Worm (Caenorhabditis elegans) whole organism, midembryonic: ENCODE data around the gene mtm-3.

Experiments
- T22C8.4 ChIP-seq: fragments of 200-800 bp; sonication (Bioruptor generic); IDR thresholded peaks from 2 replicates; pipeline ENCODE4 v1.3.6; 2022; ENCODE audit warnings: missing genetic modification characterization, missing compliant biosample characterization
- cog-1 ChIP-seq: sonication (generic microtip); optimal IDR thresholded peaks from 2 replicates; lab custom pipeline; 2016; ENCODE audit warnings: missing genetic modification characterization, missing compliant biosample characterization
- flt-1 ChIP-seq: fragments of 200-800 bp; sonication (Bioruptor generic); IDR thresholded peaks from 2 replicates; pipeline ENCODE4 v1.3.6; 2022; ENCODE audit warnings: missing genetic modification characterization, missing compliant biosample characterization
- klf-2 ChIP-seq: fragments of 200-800 bp; sonication (Bioruptor generic); conservative IDR thresholded peaks from 2 replicates; pipeline ENCODE4 v1.3.6; 2022; ENCODE audit warnings: missing genetic modification reagents, missing genetic modification characterization, missing compliant biosample characterization
- med-1 ChIP-seq: sonication (generic microtip); optimal IDR thresholded peaks from 2 replicates; lab custom pipeline; 2017; ENCODE audit warnings: missing genetic modification characterization, mild to moderate bottlenecking, missing compliant biosample characterization, antibody characterized with exemption, missing genetic modification reagents; ENCODE audit not compliant: insufficient read depth
- ref-1 ChIP-seq: fragments of 200-800 bp; sonication (Bioruptor generic); conservative IDR thresholded peaks from 2 replicates; pipeline ENCODE4 v1.3.6; 2022; ENCODE audit warnings: missing genetic modification reagents, missing genetic modification characterization, missing compliant biosample characterization
- tab-1 ChIP-seq: fragments of 200-800 bp; sonication (Bioruptor generic); IDR thresholded peaks from 2 replicates; pipeline ENCODE4 v1.3.6; 2022; ENCODE audit warnings: missing genetic modification characterization, missing compliant biosample characterization
- ztf-23 ChIP-seq: fragments of 200-800 bp; sonication (Bioruptor generic); IDR thresholded peaks from 2 replicates; pipeline ENCODE4 v1.3.6; 2022; ENCODE audit warnings: missing genetic modification reagents, missing genetic modification characterization, missing compliant biosample characterization
- ztf-29 ChIP-seq: fragments of 200-800 bp; sonication (Bioruptor generic); IDR thresholded peaks from 2 replicates; pipeline ENCODE4 v1.3.6; 2022; ENCODE audit warnings: missing genetic modification reagents, missing genetic modification characterization, missing compliant biosample characterization

Gene mtm-3

ce11 chrIII:3804422-3804821 is 4.2 kb upstream of the mtm-3 start, which contains the start of gene xbx-5:
TSS of gene xbx-5 (minus strand) at chrIII:3804477.
- TF ChIP-seq cog-1 (tag; lab: Kevin White, UChicago): no peak
- no peak for TF ChIP-seq ref-1
- TF ChIP-seq flt-1: no peak
- TF ChIP-seq med-1: no peak
- no peak for TF ChIP-seq tab-1 (GFP tag; lab: Robert Waterston, UW)

- TF ChIP-seq klf-2 (GFP tag; lab: Robert Waterston, UW): no peak
- TF ChIP-seq tab-1 (GFP tag; lab: Robert Waterston, UW): no peak
- TF ChIP-seq ref-1: no peak
- no peak for TF ChIP-seq T22C8.4 (GFP tag; lab: Robert Waterston, UW)
- TF ChIP-seq cog-1 (tag; lab: Kevin White, UChicago): no peak
- TF ChIP-seq med-1: no peak
These were observed 2.8 kb upstream of the mtm-3 start for ce11 chrIII:3803113-3803512.

- TF ChIP-seq flt-1: peak; percentile 55; the same call in 1 of the 2 replicates
- TF ChIP-seq cog-1 (tag; lab: Kevin White, UChicago): peak; percentile 97
- no peak for TF ChIP-seq ref-1
- TF ChIP-seq T22C8.4 (GFP tag; lab: Robert Waterston, UW): peak; percentile 89
- TF ChIP-seq ztf-29: peak; percentile 80; the same call in 1 of the 2 replicates
These were observed 1.2 kb upstream of the mtm-3 start for ce11 chrIII:3801379-3801894.

DNA sequence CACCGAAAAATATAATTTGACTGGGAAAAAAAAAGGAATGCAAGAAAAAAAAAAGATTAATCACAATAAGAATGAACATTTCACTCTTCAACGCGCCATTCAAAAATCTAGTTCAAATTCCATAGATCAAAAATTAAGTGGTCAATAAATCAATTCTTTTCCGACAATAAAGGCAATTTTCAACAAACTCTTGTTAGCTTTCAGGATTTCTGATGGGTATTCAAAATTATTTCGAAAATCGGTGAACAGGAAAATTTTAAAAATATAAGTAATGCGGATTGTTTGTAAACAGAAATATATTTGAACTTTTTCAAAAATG is 626 bp upstream of the mtm-3 start:
- no peak for TF ChIP-seq ztf-29
- no peak for TF ChIP-seq T22C8.4 (GFP tag; lab: Robert Waterston, UW)
- no peak for TF ChIP-seq med-1
- no peak for TF ChIP-seq flt-1
- TF ChIP-seq ref-1: no peak
- no peak for TF ChIP-seq klf-2 (GFP tag; lab: Robert Waterston, UW)
- no peak for TF ChIP-seq ztf-23 (GFP tag; lab: Robert Waterston, UW)
- TF ChIP-seq cog-1 (tag; lab: Kevin White, UChicago): no peak
- TF ChIP-seq tab-1 (GFP tag; lab: Robert Waterston, UW): no peak

- TF ChIP-seq T22C8.4 (GFP tag; lab: Robert Waterston, UW) (no peak), tab-1 (GFP tag; lab: Robert Waterston, UW) (no peak), ztf-29 (no peak), med-1 (no peak), ztf-23 (GFP tag; lab: Robert Waterston, UW) (0 out of 2 replicates have a peak, but pooled peaks have one; percentile 34), klf-2 (GFP tag; lab: Robert Waterston, UW) (no peak)
These were observed 1.1 kb downstream of the mtm-3 start for ce11 chrIII:3799213-3799612.

ce11 chrIII:3798416-3798815 is 1.9 kb downstream of the mtm-3 start:
- no peak for TF ChIP-seq flt-1
- TF ChIP-seq klf-2 (GFP tag; lab: Robert Waterston, UW): no peak
- no peak for TF ChIP-seq tab-1 (GFP tag; lab: Robert Waterston, UW)
- no peak for TF ChIP-seq T22C8.4 (GFP tag; lab: Robert Waterston, UW)
- TF ChIP-seq ztf-23 (GFP tag; lab: Robert Waterston, UW): no peak
- no peak for TF ChIP-seq ref-1
- TF ChIP-seq cog-1 (tag; lab: Kevin White, UChicago): no peak
- no peak for TF ChIP-seq ztf-29
- no peak for TF ChIP-seq med-1

DNA sequence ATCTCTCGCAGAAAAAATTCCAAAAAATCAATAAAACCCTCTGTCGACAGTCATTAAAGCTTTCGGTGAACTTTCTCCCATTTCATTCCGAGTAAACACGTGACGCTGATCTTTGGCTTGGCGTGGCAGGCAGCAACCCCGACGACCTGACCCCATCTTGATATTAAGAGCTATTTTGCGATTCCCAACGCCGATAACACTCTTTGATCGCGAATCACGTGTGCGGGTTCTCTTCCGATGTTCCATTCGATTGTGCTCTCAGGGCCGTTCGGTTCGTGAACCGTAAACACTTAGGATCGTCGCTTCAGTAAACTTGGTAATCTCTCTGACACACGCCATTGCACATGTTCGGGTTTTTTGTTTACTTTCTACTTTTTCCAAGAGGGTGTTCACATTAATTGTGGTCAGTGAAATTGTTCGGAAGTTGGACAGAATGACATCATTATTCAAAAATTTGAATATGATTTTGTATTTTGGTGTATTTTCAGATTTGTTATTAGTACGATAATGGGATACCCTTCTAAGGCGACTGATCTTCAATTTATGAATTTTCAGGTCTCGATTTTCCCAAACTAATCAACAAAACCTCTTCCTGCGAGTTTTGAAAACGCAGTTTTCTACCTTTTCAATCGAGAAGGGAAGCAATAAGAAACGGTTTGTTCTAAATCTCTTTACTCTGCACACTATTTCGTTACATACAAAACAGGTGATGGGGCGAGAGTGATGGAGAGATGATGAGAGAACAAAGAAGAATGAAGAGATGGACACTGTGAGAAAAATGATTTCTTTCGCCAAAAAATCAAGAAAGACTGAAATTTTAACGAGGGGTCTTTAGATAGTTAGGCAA is 2.9 kb downstream of the mtm-3 start:
- no peak for TF ChIP-seq klf-2 (GFP tag; lab: Robert Waterston, UW)
- TF ChIP-seq ztf-23 (GFP tag; lab: Robert Waterston, UW): no peak
- TF ChIP-seq ref-1: no peak
- no peak for TF ChIP-seq flt-1
- 0 out of 2 replicates have a peak, but pooled peaks have one; percentile 8 for TF ChIP-seq T22C8.4 (GFP tag; lab: Robert Waterston, UW)

ce11 chrIII:3795933-3796332 is 4.3 kb downstream of the mtm-3 start:
- TF ChIP-seq cog-1 (tag; lab: Kevin White, UChicago): no peak
- TF ChIP-seq tab-1 (GFP tag; lab: Robert Waterston, UW): no peak
- no peak for TF ChIP-seq med-1
- no peak for TF ChIP-seq ztf-29
- no peak for TF ChIP-seq T22C8.4 (GFP tag; lab: Robert Waterston, UW)
- no peak for TF ChIP-seq flt-1
- TF ChIP-seq ztf-23 (GFP tag; lab: Robert Waterston, UW): no peak
- no peak for TF ChIP-seq klf-2 (GFP tag; lab: Robert Waterston, UW)

DNA sequence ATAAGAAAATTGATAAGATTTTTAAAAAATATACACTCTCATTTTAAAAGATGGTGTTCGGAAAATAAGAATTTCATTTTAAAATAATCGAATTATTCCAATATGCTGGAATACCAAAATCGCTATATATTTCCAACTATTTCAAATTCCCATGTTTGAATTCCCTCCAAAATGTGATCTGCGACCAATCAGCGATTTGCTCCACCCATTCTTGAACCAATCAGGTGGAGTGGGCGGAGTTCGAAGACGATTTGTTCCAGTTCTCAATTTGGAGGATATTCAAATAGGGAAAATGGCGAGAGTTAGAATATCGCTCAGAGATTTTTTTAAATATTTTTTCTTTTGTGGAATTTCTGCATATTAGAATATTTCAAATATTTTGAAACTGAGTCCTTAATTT is 9.4 kb downstream of the mtm-3 start:
- TF ChIP-seq klf-2 (GFP tag; lab: Robert Waterston, UW) (no peak), ztf-23 (GFP tag; lab: Robert Waterston, UW) (no peak)

ce11 chrIII:3789688-3790371 is 10.4 kb downstream of the mtm-3 start:
- TF ChIP-seq tab-1 (GFP tag; lab: Robert Waterston, UW) (no peak), klf-2 (GFP tag; lab: Robert Waterston, UW) (no peak), T22C8.4 (GFP tag; lab: Robert Waterston, UW) (no peak), med-1 (no peak), ref-1 (no peak), ztf-29 (no peak), flt-1 (no peak), cog-1 (tag; lab: Kevin White, UChicago) (no peak), ztf-23 (GFP tag; lab: Robert Waterston, UW) (no peak)
